Worm (Caenorhabditis elegans): ENCODE measurements around the gene Y37D8A.3.
A peak's percentile ranks its signal among the peaks of the same experiment; 100 is the strongest.

Gene Y37D8A.3

ce11 chrIII:12821331-12821730, 7.8 kb upstream of the Y37D8A.3 start:
- no peak for TF ChIP-seq unc-130 (tag; optimal IDR thresholded peaks at IDR 0.05)
- no peak for TF ChIP-seq unc-98 (GFP tag; IDR thresholded peaks at IDR 0.05)
- TF ChIP-seq C34B4.2 (tag; optimal IDR thresholded peaks at IDR 0.05) = no peak
- TF ChIP-seq sox-4 (tag; optimal IDR thresholded peaks at IDR 0.05) = no peak
- no peak for TF ChIP-seq nhr-77 (tag; optimal IDR thresholded peaks at IDR 0.05)
- TF ChIP-seq nhr-47 (tag; optimal IDR thresholded peaks at IDR 0.05) = no peak
- no peak for TF ChIP-seq mep-1 (tag; optimal IDR thresholded peaks at IDR 0.05)
- TF ChIP-seq C16A3.4 (tag; optimal IDR thresholded peaks at IDR 0.05) = peak; percentile 27
- no peak for TF ChIP-seq ztf-11 (tag; optimal IDR thresholded peaks at IDR 0.05)
- peak in 1 of 2 experiments; percentile 56 for TF ChIP-seq lsy-2 (tag; optimal IDR thresholded peaks at IDR 0.05)
- no peak for TF ChIP-seq nhr-19 (GFP tag; conservative IDR thresholded peaks at IDR 0.05)
- TF ChIP-seq F16B12.6 (tag; optimal IDR thresholded peaks at IDR 0.05) = no peak
- no peak for TF ChIP-seq skn-1 (tag; optimal IDR thresholded peaks at IDR 0.05)
- TF ChIP-seq Y116A8C.19 (tag; optimal IDR thresholded peaks at IDR 0.05; ENCODE audit: borderline replicate concordance) = no peak
- TF ChIP-seq blmp-1 (tag; optimal IDR thresholded peaks at IDR 0.05) = peak; percentile 10
- TF ChIP-seq ama-1 (optimal IDR thresholded peaks at IDR 0.05) = no peak
- no peak for TF ChIP-seq sptf-1 (tag; optimal IDR thresholded peaks at IDR 0.05)
- TF ChIP-seq fkh-8 (tag; optimal IDR thresholded peaks at IDR 0.05) = no peak
- no peak for TF ChIP-seq hpl-2 (GFP tag; optimal IDR thresholded peaks at IDR 0.05)
- TF ChIP-seq fos-1 (tag; optimal IDR thresholded peaks at IDR 0.05) = no peak
- TF ChIP-seq xbp-1 (tag; optimal IDR thresholded peaks at IDR 0.05) = no peak
- no peak for TF ChIP-seq hlh-4 (tag; optimal IDR thresholded peaks at IDR 0.05)
- TF ChIP-seq efl-3 (GFP tag; optimal IDR thresholded peaks at IDR 0.05) = no peak
- no peak for TF ChIP-seq zip-4 (GFP tag; optimal IDR thresholded peaks at IDR 0.05)
- peak in 1 of 2 experiments; percentile 17 for TF ChIP-seq lin-35 (GFP tag; optimal IDR thresholded peaks at IDR 0.05)
- peak in 1 of 3 experiments; percentile 58 for TF ChIP-seq dpl-1 (GFP tag; optimal IDR thresholded peaks at IDR 0.05)
- no peak for TF ChIP-seq grh-1 (GFP tag; IDR thresholded peaks at IDR 0.05)
- no peak for TF ChIP-seq rnt-1 (tag; optimal IDR thresholded peaks at IDR 0.05)
- TF ChIP-seq isw-1 (GFP tag; IDR thresholded peaks at IDR 0.05) = no peak
- TF ChIP-seq sup-37 (GFP tag; optimal IDR thresholded peaks at IDR 0.05) = no peak
- no peak for TF ChIP-seq elt-3 (tag; optimal IDR thresholded peaks at IDR 0.05)
- no peak for TF ChIP-seq zag-1 (tag; optimal IDR thresholded peaks at IDR 0.05)
- TF ChIP-seq hlh-17 (GFP tag; optimal IDR thresholded peaks at IDR 0.05; ENCODE audit: borderline replicate concordance) = no peak
- no peak for TF ChIP-seq ces-1 (GFP tag; optimal IDR thresholded peaks at IDR 0.05)
- no peak for TF ChIP-seq tbx-2 (tag; optimal IDR thresholded peaks at IDR 0.05)
- TF ChIP-seq nhr-85 (tag) = no peak
- TF ChIP-seq elt-2 (tag; optimal IDR thresholded peaks at IDR 0.05) = no peak
- peak; percentile 19 to 25 for TF ChIP-seq efl-1 (optimal IDR thresholded peaks at IDR 0.05)
- TF ChIP-seq efl-1 (GFP tag; optimal IDR thresholded peaks at IDR 0.05 in 1 of 2) = peak in 1 of 2 experiments; percentile 18

ce11 chrIII:12822608-12823261, 6.4 kb upstream of the Y37D8A.3 start:
- TF ChIP-seq sox-4 (tag; optimal IDR thresholded peaks at IDR 0.05) (no peak), efl-1 (optimal IDR thresholded peaks at IDR 0.05) (no peak), efl-1 (GFP tag; optimal IDR thresholded peaks at IDR 0.05 in 1 of 2) (peak in 1 of 2 experiments; percentile 47)

- peak; percentile 43 for TF ChIP-seq elt-2 (tag; optimal IDR thresholded peaks at IDR 0.05)
- no peak for TF ChIP-seq nhr-84 (tag; optimal IDR thresholded peaks at IDR 0.05)
Observed at ce11 chrIII:12831696-12832095, 2.5 kb downstream of the Y37D8A.3 start.

Measured in whole organism, L1 larva.